Worm (Caenorhabditis elegans): Measurements from ENCODE around the gene hda-1.

DNA sequence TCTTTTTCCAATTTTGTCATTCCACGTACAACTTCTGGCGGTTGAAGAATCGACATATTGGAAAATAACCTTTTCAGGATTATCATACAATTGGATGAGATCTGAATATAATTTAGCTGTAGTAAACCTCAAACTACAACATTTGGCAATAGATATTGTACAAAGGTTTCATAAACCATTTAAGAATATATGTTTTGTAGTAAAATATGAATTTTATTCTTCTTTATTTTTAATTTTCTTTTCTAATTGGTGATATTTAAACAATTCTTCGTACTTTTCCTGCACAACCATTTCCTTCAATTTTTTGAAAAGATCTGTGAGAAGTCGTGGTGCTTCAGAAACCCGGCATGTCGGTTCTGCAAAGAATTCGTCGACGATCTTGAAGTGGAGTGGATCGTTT is 4.2 kb upstream of the hda-1 start, which contains the start of gene C53A5.17:
- no peak for TF ChIP-seq F57C9.4 (tag; optimal IDR thresholded peaks at IDR 0.05)
- no peak for TF ChIP-seq F49E8.2 (tag; optimal IDR thresholded peaks at IDR 0.05; ENCODE audit: insufficient read depth)
- no peak for TF ChIP-seq athp-1 (tag; optimal IDR thresholded peaks at IDR 0.05)
- no peak for TF ChIP-seq lir-1 (GFP tag; conservative IDR thresholded peaks at IDR 0.05)
- no peak for TF ChIP-seq rcor-1 (GFP tag; IDR thresholded peaks at IDR 0.05)
- TF ChIP-seq B0336.3 (GFP tag; IDR thresholded peaks at IDR 0.05): no peak
- TF ChIP-seq nhr-80 (tag; optimal IDR thresholded peaks at IDR 0.05): no peak
- no peak for TF ChIP-seq mel-28 (tag; optimal IDR thresholded peaks at IDR 0.05; ENCODE audit: borderline replicate concordance)
- no peak for TF ChIP-seq Y95B8A.8 (GFP tag; IDR thresholded peaks at IDR 0.05)
- TF ChIP-seq dpl-1 (GFP tag; optimal IDR thresholded peaks at IDR 0.05): no peak
- TF ChIP-seq somi-1 (GFP tag; optimal IDR thresholded peaks at IDR 0.05): no peak
- no peak for TF ChIP-seq nfyb-1 (GFP tag; IDR thresholded peaks at IDR 0.05)

Data from whole organism, young adult.